Fruit fly (Drosophila melanogaster): ENCODE data around the gene Ude.
A peak's percentile ranks its signal among the peaks of the same experiment; 100 is the strongest.

The Ude gene

DNA sequence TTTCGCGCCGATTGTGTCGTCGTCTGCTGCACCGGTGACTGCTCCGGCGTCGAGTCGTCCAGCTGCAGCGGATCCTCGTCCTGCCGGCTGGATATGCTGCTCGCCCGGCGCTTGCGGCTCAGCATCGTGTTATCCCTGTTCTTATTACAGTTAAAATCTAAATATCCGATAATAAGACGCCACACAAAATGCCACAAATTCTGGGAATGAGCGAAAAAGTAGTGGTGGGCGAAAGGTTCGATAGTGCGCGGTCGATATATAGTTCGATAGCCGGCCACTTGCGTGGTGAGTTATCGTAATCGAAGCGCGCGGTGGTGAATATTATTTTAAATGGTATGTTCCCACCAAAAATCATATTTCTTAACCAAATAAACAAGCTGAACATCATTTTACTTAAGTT, 5.6 kb upstream of the Ude start, which contains the start of gene polybromo (continued):
- no peak for TF ChIP-seq ci (GFP tag; IDR thresholded peaks at IDR 0.05)
- TF ChIP-seq D (optimal IDR thresholded peaks at IDR 0.05) = no peak
- no peak for TF ChIP-seq D (GFP tag; optimal IDR thresholded peaks at IDR 0.05)
- peak; percentile 36; the same call in 1 of the 2 replicates for TF ChIP-seq CG9932 (GFP tag; IDR thresholded peaks at IDR 0.05)
- no peak for TF ChIP-seq B-H1 (GFP tag; IDR thresholded peaks at IDR 0.05)
- TF ChIP-seq CG1647 (GFP tag; optimal IDR thresholded peaks at IDR 0.05) = no peak
- TF ChIP-seq CTCF (GFP tag; optimal IDR thresholded peaks at IDR 0.05) = peak; percentile 21
- no peak for TF ChIP-seq chm (GFP tag; IDR thresholded peaks at IDR 0.05)
- TF ChIP-seq CG3995 (GFP tag; optimal IDR thresholded peaks at IDR 0.05) = no peak
- TF ChIP-seq CG12769 (tag; optimal IDR thresholded peaks at IDR 0.05) = no peak
- TF ChIP-seq eyg (GFP tag; optimal IDR thresholded peaks at IDR 0.05) = no peak
- TF ChIP-seq mld (GFP tag; IDR thresholded peaks at IDR 0.05; ENCODE audit: partially characterized antibody) = peak; percentile 74; the same call in 1 of the 3 replicates
- no peak for TF ChIP-seq CG8924 (tag; optimal IDR thresholded peaks at IDR 0.05)
- TF ChIP-seq gro (GFP tag; optimal IDR thresholded peaks at IDR 0.05) = peak; percentile 15
- TF ChIP-seq bab2 (GFP tag; optimal IDR thresholded peaks at IDR 0.05) = no peak
- no peak for TF ChIP-seq Lim3 (GFP tag; IDR thresholded peaks at IDR 0.05)
- no peak for TF ChIP-seq dmrt99B (tag; optimal IDR thresholded peaks at IDR 0.05)
- TF ChIP-seq CG32772 (GFP tag; IDR thresholded peaks at IDR 0.05) = no peak
- no peak for TF ChIP-seq CG3065 (GFP tag; optimal IDR thresholded peaks at IDR 0.05)
- TF ChIP-seq CG12219 (GFP tag; optimal IDR thresholded peaks at IDR 0.05) = no peak
- no peak for TF ChIP-seq Chrac-16 (GFP tag; optimal IDR thresholded peaks at IDR 0.05)
- TF ChIP-seq Fer1 (GFP tag; optimal IDR thresholded peaks at IDR 0.05) = peak; percentile 13
- no peak for TF ChIP-seq fu2 (GFP tag; optimal IDR thresholded peaks at IDR 0.05)
- no peak for TF ChIP-seq Hsf (GFP tag; optimal IDR thresholded peaks at IDR 0.05)
- TF ChIP-seq Sin3A (optimal IDR thresholded peaks at IDR 0.05) = peak; percentile 59
- TF ChIP-seq sd (tag; optimal IDR thresholded peaks at IDR 0.05) = no peak
- TF ChIP-seq Pdp1 (GFP tag; optimal IDR thresholded peaks at IDR 0.05) = no peak
- no peak for TF ChIP-seq CG1529 (GFP tag; optimal IDR thresholded peaks at IDR 0.05)
- TF ChIP-seq CG3407 (GFP tag; optimal IDR thresholded peaks at IDR 0.05) = no peak
- peak; percentile 92 for TF ChIP-seq Dref (GFP tag; IDR thresholded peaks at IDR 0.05)
- TF ChIP-seq Camta (GFP tag; optimal IDR thresholded peaks at IDR 0.05) = no peak
- TF ChIP-seq ham (GFP tag; IDR thresholded peaks at IDR 0.05) = no peak
- no peak for TF ChIP-seq CG17612 (GFP tag; IDR thresholded peaks at IDR 0.05)
- no peak for TF ChIP-seq Hey (tag; optimal IDR thresholded peaks at IDR 0.05)
- no peak for TF ChIP-seq CG8478 (optimal IDR thresholded peaks at IDR 0.05)
- TF ChIP-seq cwo (GFP tag; optimal IDR thresholded peaks at IDR 0.05) = no peak
- TF ChIP-seq CG13775 (GFP tag; optimal IDR thresholded peaks at IDR 0.05) = no peak
- no peak for TF ChIP-seq NFAT (GFP tag; IDR thresholded peaks at IDR 0.05)
- no peak for TF ChIP-seq Atf6 (GFP tag; IDR thresholded peaks at IDR 0.05)
- TF ChIP-seq CG17328 (GFP tag; IDR thresholded peaks at IDR 0.05) = no peak
- no peak for TF ChIP-seq CG12155 (GFP tag; optimal IDR thresholded peaks at IDR 0.05)
- no peak for TF ChIP-seq sim (GFP tag; IDR thresholded peaks at IDR 0.05)
- TF ChIP-seq MTF-1 (GFP tag; optimal IDR thresholded peaks at IDR 0.05; ENCODE audit: borderline replicate concordance) = no peak
- TF ChIP-seq Ravus (GFP tag; IDR thresholded peaks at IDR 0.05) = no peak
- TF ChIP-seq Myb (GFP tag; optimal IDR thresholded peaks at IDR 0.05) = no peak
- TF ChIP-seq Ada2b (GFP tag; IDR thresholded peaks at IDR 0.05) = no peak
- TF ChIP-seq CG4707 (GFP tag; optimal IDR thresholded peaks at IDR 0.05) = no peak
- TF ChIP-seq Nf-YB (GFP tag; optimal IDR thresholded peaks at IDR 0.05) = no peak
- peak; percentile 94 for TF ChIP-seq CG17186 (GFP tag; optimal IDR thresholded peaks at IDR 0.05)
- TF ChIP-seq CG11560 (tag; IDR thresholded peaks at IDR 0.05) = no peak
- no peak for TF ChIP-seq CG17802 (tag; optimal IDR thresholded peaks at IDR 0.05)
- TF ChIP-seq D19A (tag; optimal IDR thresholded peaks at IDR 0.05) = no peak
- TF ChIP-seq CG7839 (tag; optimal IDR thresholded peaks at IDR 0.05) = no peak
- TF ChIP-seq ttk (GFP tag; IDR thresholded peaks at IDR 0.05) = no peak
- TF ChIP-seq peb (GFP tag; IDR thresholded peaks at IDR 0.05) = no peak

All from whole organism, embryonic.